Fruit fly (Drosophila melanogaster) whole organism, adult: ENCODE data around the gene Ttc26.

Experiments used
- CG11617 ChIP-seq: fragments of 200-800 bp; sonication (Bioruptor generic); optimal IDR thresholded peaks from 2 replicates; lab custom pipeline; 2017; ENCODE audit warnings: mild to moderate bottlenecking, missing biosample characterization, missing genetic modification reagents, missing genetic modification characterization
- CG12768 ChIP-seq: fragments of 200-800 bp; sonication (Bioruptor generic); optimal IDR thresholded peaks from 2 replicates; lab custom pipeline; 2017; ENCODE audit warnings: missing biosample characterization, missing genetic modification characterization, mild to moderate bottlenecking, moderate library complexity, missing genetic modification reagents
- CG14711 ChIP-seq: fragments of 200-800 bp; sonication (Bioruptor generic); optimal IDR thresholded peaks from 2 replicates; lab custom pipeline; 2018; ENCODE audit warnings: missing biosample characterization, mild to moderate bottlenecking, missing genetic modification characterization, moderate library complexity
- CG1620 ChIP-seq: fragments of 200-800 bp; sonication (Bioruptor generic); optimal IDR thresholded peaks from 2 replicates; lab custom pipeline; 2016; ENCODE audit warnings: missing biosample characterization, missing genetic modification characterization
- CG33017 ChIP-seq: fragments of 200-800 bp; sonication (Bioruptor generic); optimal IDR thresholded peaks from 2 replicates; lab custom pipeline; 2018; ENCODE audit warnings: missing biosample characterization, mild to moderate bottlenecking, missing genetic modification characterization, moderate library complexity
- CG5204 ChIP-seq: fragments of 200-800 bp; sonication (Bioruptor generic); optimal IDR thresholded peaks from 2 replicates; lab custom pipeline; 2016; ENCODE audit warnings: missing biosample characterization, missing genetic modification characterization
- CG7045 ChIP-seq: fragments of 200-800 bp; sonication (Bioruptor generic); optimal IDR thresholded peaks from 2 replicates; lab custom pipeline; 2017; ENCODE audit warnings: missing biosample characterization, mild to moderate bottlenecking, missing genetic modification characterization
- CG7101 ChIP-seq: fragments of 200-800 bp; sonication (Bioruptor generic); optimal IDR thresholded peaks from 2 replicates; lab custom pipeline; 2018; ENCODE audit warnings: missing biosample characterization, mild to moderate bottlenecking, missing genetic modification characterization, moderate library complexity
- Clk ChIP-seq: fragments of 200-800 bp; sonication (Bioruptor generic); optimal IDR thresholded peaks from 2 replicates; lab custom pipeline; 2017; ENCODE audit warnings: missing biosample characterization, missing genetic modification characterization
- Crg-1 ChIP-seq: fragments of 200-800 bp; sonication (Bioruptor generic); optimal IDR thresholded peaks from 2 replicates; lab custom pipeline; 2016; ENCODE audit warnings: missing biosample characterization, missing genetic modification characterization
- Hr96 ChIP-seq: fragments of 200-800 bp; sonication (Bioruptor generic); optimal IDR thresholded peaks from 2 replicates; lab custom pipeline; 2016; ENCODE audit warnings: missing biosample characterization, missing genetic modification characterization
- Mnt ChIP-seq: fragments of 200-800 bp; sonication (Bioruptor generic); optimal IDR thresholded peaks from 2 replicates; lab custom pipeline; 2016; ENCODE audit warnings: missing biosample characterization, mild to moderate bottlenecking, missing genetic modification characterization
- bab1 ChIP-seq: fragments of 200-800 bp; sonication (Bioruptor generic); optimal IDR thresholded peaks from 3 replicates; lab custom pipeline; 2019; ENCODE audit warnings: missing biosample characterization, mild to moderate bottlenecking, missing genetic modification characterization, moderate library complexity
- cic ChIP-seq: fragments of 200-800 bp; sonication (Bioruptor generic); optimal IDR thresholded peaks from 2 replicates; lab custom pipeline; 2017; ENCODE audit warnings: missing biosample characterization, mild to moderate bottlenecking, missing genetic modification characterization, moderate library complexity
- cnc ChIP-seq, 2 experiments: fragments of >200 bp; optimal IDR thresholded peaks; 2 replicates each; lab custom pipeline; 2017
- kay ChIP-seq: fragments of 200-800 bp; sonication (Bioruptor generic); peaks from one replicate; lab custom pipeline; 2016; ENCODE audit warnings: missing biosample characterization, missing genetic modification characterization, borderline replicate concordance
- ovo ChIP-seq: fragments of 200-800 bp; sonication (Bioruptor generic); optimal IDR thresholded peaks from 2 replicates; lab custom pipeline; 2016; ENCODE audit warnings: missing biosample characterization, missing genetic modification characterization
- pad ChIP-seq: fragments of 200-800 bp; sonication (Bioruptor generic); optimal IDR thresholded peaks from 3 replicates; lab custom pipeline; 2017; ENCODE audit warnings: missing biosample characterization, missing genetic modification characterization, mild to moderate bottlenecking, moderate library complexity, missing genetic modification reagents
- tj ChIP-seq: fragments of 200-800 bp; sonication (Bioruptor generic); optimal IDR thresholded peaks from 3 replicates; lab custom pipeline; 2017; ENCODE audit warnings: missing biosample characterization, mild to moderate bottlenecking, missing genetic modification characterization, moderate library complexity
- toe ChIP-seq: fragments of 200-800 bp; sonication (Bioruptor generic); optimal IDR thresholded peaks from 2 replicates; lab custom pipeline; 2016; ENCODE audit warnings: missing biosample characterization, missing genetic modification characterization

The Ttc26 gene

dm6 chr3R:15802006-15802405 is 27.8 kb downstream of the Ttc26 start, which contains the start of gene CG9593:
TSS of gene CG9593 (plus strand) at chr3R:15802275.
- TF ChIP-seq ovo (no peak), toe (GFP tag; lab: Kevin White, UChicago) (no peak), CG12768 (GFP tag; lab: Kevin White, UChicago) (no peak), kay (GFP tag; lab: Kevin White, UChicago) (no peak), cnc (optimal IDR thresholded peaks at IDR 0.05; lab: Kevin White, UChicago) (no peak), tj (no peak), CG7101 (no peak), CG7045 (GFP tag; lab: Kevin White, UChicago) (no peak), CG14711 (no peak), Crg-1 (no peak), Clk (no peak), CG1620 (no peak), Mnt (GFP tag; lab: Kevin White, UChicago) (no peak)

- TF ChIP-seq Mnt (GFP tag; lab: Kevin White, UChicago) (peak; percentile 21), ovo (peak; percentile 12), tj (peak; percentile 36), Hr96 (peak; percentile 41), bab1 (GFP tag; lab: Kevin White, UChicago) (peak; percentile 63), CG33017 (tag; lab: Kevin White, UChicago) (no peak)
Observed at dm6 chr3R:15803502-15804461, 29.6 kb downstream of the Ttc26 start, which contains the start of gene alpha-Man-IIb. TSS of gene alpha-Man-IIb (plus strand) at chr3R:15804248.

DNA sequence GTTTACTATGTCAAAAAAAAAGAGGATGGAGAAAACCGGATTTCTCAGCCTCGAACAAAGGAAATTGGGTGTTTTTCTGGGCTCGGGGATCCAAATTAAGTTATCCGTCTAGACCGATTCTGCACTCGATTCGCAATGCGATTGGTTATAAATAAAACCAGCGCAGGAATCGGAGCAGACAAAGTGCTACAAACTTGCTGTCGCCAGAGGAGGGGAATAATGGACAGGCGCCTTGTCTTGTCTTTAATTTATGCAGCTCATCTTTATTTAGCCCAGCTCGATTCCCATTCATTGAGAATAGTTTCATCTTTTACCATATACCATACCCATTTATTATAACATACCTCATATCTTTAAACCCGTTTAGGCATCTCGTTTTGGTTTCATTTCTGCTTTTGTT is 30.5 kb downstream of the Ttc26 start:
- TF ChIP-seq toe (GFP tag; lab: Kevin White, UChicago) (no peak), CG14711 (no peak)

- TF ChIP-seq CG5204 (GFP tag; lab: Kevin White, UChicago) = no peak
- no peak for TF ChIP-seq Hr96
- TF ChIP-seq CG12768 (GFP tag; lab: Kevin White, UChicago) = no peak
- no peak for TF ChIP-seq Crg-1
- TF ChIP-seq ovo = no peak
- no peak for TF ChIP-seq CG14711
- TF ChIP-seq CG11617 (GFP tag; lab: Kevin White, UChicago) = no peak
Observed at dm6 chr3R:15806341-15806740, 32.1 kb downstream of the Ttc26 start.

DNA sequence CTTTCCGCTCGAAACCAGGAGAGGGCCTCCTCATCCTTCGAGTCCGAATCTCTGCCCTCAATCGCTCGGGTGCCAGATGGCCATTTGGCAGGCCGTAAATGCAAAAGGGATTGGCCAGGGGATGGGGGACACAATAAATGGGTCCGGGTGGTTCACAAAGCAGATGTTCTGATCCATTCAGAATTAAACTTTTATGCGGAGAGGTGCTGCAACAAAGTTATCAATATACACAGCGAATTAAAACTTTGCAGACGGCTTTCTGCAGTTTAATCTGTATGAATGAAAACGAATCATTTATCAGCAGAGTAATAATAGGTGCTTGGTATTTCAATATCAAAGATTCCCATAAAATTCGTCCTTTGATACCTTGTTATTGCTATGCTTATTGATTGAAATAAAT is 33.1 kb downstream of the Ttc26 start:
- TF ChIP-seq pad (GFP tag; lab: Kevin White, UChicago) = no peak
- no peak for TF ChIP-seq CG5204 (GFP tag; lab: Kevin White, UChicago)
- no peak for TF ChIP-seq tj
- no peak for TF ChIP-seq cnc (optimal IDR thresholded peaks at IDR 0.05; lab: Kevin White, UChicago)
- no peak for TF ChIP-seq CG12768 (GFP tag; lab: Kevin White, UChicago)
- TF ChIP-seq Hr96 = no peak
- no peak for TF ChIP-seq toe (GFP tag; lab: Kevin White, UChicago)
- TF ChIP-seq Clk = no peak
- TF ChIP-seq CG14711 = no peak

DNA sequence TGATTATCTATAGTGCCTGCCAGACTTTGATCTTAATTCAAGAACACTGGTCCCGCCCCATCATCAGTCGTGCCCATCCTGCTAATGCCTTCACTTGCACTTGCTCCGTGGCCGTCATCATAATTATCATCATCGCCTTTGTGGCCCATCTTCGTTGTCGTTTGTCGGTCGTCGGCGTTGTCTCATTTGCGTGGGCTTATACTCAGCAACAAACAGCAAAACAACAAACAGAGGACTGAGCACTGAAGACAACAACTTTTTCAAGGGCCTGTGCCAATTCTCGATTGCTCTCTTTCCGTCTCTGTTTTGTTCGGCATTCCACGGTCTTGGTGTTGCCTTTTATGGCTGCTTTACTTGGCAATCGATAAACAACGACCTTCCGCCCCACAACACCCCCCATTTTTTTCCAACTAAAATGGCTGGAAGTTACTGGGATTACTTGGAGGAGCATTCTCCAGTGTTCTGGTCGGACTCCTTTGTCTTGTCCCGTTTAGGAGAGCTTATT is 33.7 kb downstream of the Ttc26 start:
- TF ChIP-seq cnc (optimal IDR thresholded peaks at IDR 0.05; lab: Kevin White, UChicago) (no peak), CG33017 (tag; lab: Kevin White, UChicago) (no peak), Crg-1 (no peak), CG5204 (GFP tag; lab: Kevin White, UChicago) (no peak), cic (GFP tag; lab: Kevin White, UChicago) (no peak), Mnt (GFP tag; lab: Kevin White, UChicago) (no peak), CG7045 (GFP tag; lab: Kevin White, UChicago) (no peak), CG7101 (no peak), CG12768 (GFP tag; lab: Kevin White, UChicago) (no peak), CG1620 (no peak), kay (GFP tag; lab: Kevin White, UChicago) (no peak), Hr96 (no peak), CG14711 (no peak), Clk (no peak), CG11617 (GFP tag; lab: Kevin White, UChicago) (no peak), bab1 (GFP tag; lab: Kevin White, UChicago) (no peak), pad (GFP tag; lab: Kevin White, UChicago) (no peak), ovo (no peak), toe (GFP tag; lab: Kevin White, UChicago) (no peak)

DNA sequence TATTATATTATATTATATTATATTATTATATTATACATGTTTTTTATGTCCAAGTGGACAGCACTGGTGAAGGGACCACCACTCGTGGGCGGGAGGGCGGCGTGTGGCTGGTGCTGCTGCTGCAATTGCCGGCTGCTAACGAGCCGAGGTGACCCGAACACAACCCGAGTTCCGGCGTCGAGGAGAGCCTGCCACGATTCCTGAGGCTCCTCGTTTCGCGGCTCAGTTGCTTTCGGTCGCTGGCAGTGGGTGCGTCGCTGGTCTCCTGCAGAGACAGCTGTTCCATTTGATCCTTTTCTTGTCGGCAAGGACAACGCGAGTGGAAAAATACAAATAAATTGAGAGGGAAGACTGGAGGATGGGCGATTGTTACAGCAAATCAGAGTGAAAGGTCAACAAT is 36.2 kb downstream of the Ttc26 start:
- TF ChIP-seq CG33017 (tag; lab: Kevin White, UChicago) (no peak), CG7101 (no peak), bab1 (GFP tag; lab: Kevin White, UChicago) (no peak), Mnt (GFP tag; lab: Kevin White, UChicago) (no peak), CG5204 (GFP tag; lab: Kevin White, UChicago) (no peak), tj (no peak), Clk (no peak)
